Fruit fly (Drosophila melanogaster): Measurements from ENCODE around the gene CG11334.

Gene CG11334

dm6 chr3R:31420675-31421074 lies 42.2 kb downstream of the CG11334 start:
- no peak for TF ChIP-seq CG5204 (GFP tag; optimal IDR thresholded peaks at IDR 0.05)
- TF ChIP-seq cic (GFP tag; optimal IDR thresholded peaks at IDR 0.05) = peak; percentile 69
- no peak for TF ChIP-seq toe (GFP tag; optimal IDR thresholded peaks at IDR 0.05)
- no peak for TF ChIP-seq CG7045 (GFP tag; optimal IDR thresholded peaks at IDR 0.05)
- no peak for TF ChIP-seq CG12768 (GFP tag; optimal IDR thresholded peaks at IDR 0.05)
- no peak for TF ChIP-seq pad (GFP tag; optimal IDR thresholded peaks at IDR 0.05)

dm6 chr3R:31419531-31419930 lies 43.3 kb downstream of the CG11334 start:
- peak; percentile 11 for TF ChIP-seq cic (GFP tag; optimal IDR thresholded peaks at IDR 0.05)
- no peak for TF ChIP-seq CG7101 (tag; optimal IDR thresholded peaks at IDR 0.05)
